Worm (Caenorhabditis elegans) whole organism, young adult: ENCODE results near the gene Y4C6B.2.

ENCODE experiments used
- B0336.3 ChIP-seq: fragments of 200-800 bp; sonication (Bioruptor generic); IDR thresholded peaks from 2 replicates; pipeline ENCODE4 v1.3.6; 2022; ENCODE audit warnings: missing genetic modification characterization, missing compliant biosample characterization
- F10E7.11 ChIP-seq: sonication (generic microtip); optimal IDR thresholded peaks from 2 replicates; lab custom pipeline; 2017; ENCODE audit warnings: mild to moderate bottlenecking, missing genetic modification characterization, moderate library complexity, missing compliant biosample characterization
- F23B12.7 ChIP-seq: sonication (generic microtip); optimal IDR thresholded peaks from 2 replicates; lab custom pipeline; 2017; ENCODE audit warnings: missing genetic modification characterization, mild to moderate bottlenecking, missing compliant biosample characterization, antibody characterized with exemption, moderate library complexity; ENCODE audit not compliant: insufficient read depth
- F49E8.2 ChIP-seq: sonication (generic microtip); optimal IDR thresholded peaks from 3 replicates; lab custom pipeline; 2017; ENCODE audit warnings: missing genetic modification characterization, mild to moderate bottlenecking, missing compliant biosample characterization, antibody characterized with exemption, moderate library complexity; ENCODE audit not compliant: insufficient read depth
- F57A8.1 ChIP-seq: fragments of 200-800 bp; sonication (Bioruptor generic); optimal IDR thresholded peaks from 2 replicates; lab custom pipeline; 2018; ENCODE audit warnings: mild to moderate bottlenecking, missing genetic modification characterization, moderate library complexity, missing compliant biosample characterization
- K11D2.4 ChIP-seq: fragments of 200-800 bp; sonication (Bioruptor generic); IDR thresholded peaks from 2 replicates; pipeline ENCODE4 v1.3.6; 2022; ENCODE audit warnings: missing genetic modification reagents, missing genetic modification characterization, missing compliant biosample characterization
- T26A5.8 ChIP-seq: sonication (generic microtip); optimal IDR thresholded peaks from 2 replicates; lab custom pipeline; 2016; ENCODE audit warnings: missing genetic modification characterization, missing compliant biosample characterization
- Y79H2A.3 ChIP-seq: fragments of 200-800 bp; sonication (Bioruptor generic); conservative IDR thresholded peaks from 2 replicates; pipeline ENCODE4 v1.3.6; 2022; ENCODE audit warnings: missing genetic modification reagents, missing genetic modification characterization, missing compliant biosample characterization
- Y95B8A.8 ChIP-seq: fragments of 200-800 bp; sonication (Bioruptor generic); IDR thresholded peaks from 2 replicates; pipeline ENCODE4 v1.3.6; 2022; ENCODE audit warnings: missing genetic modification reagents, missing genetic modification characterization, missing compliant biosample characterization
- akir-1 ChIP-seq: fragments of 200-800 bp; sonication (Bioruptor generic); optimal IDR thresholded peaks from 2 replicates; lab custom pipeline; 2018; ENCODE audit warnings: mild to moderate bottlenecking, missing genetic modification characterization, moderate library complexity, missing compliant biosample characterization
- aptf-3 ChIP-seq: fragments of 200-800 bp; sonication (Bioruptor generic); IDR thresholded peaks from 2 replicates; pipeline ENCODE4 v1.3.6; 2022; ENCODE audit warnings: missing genetic modification characterization, missing compliant biosample characterization
- atf-7 ChIP-seq: sonication (generic microtip); optimal IDR thresholded peaks from 2 replicates; lab custom pipeline; 2017; ENCODE audit warnings: mild to moderate bottlenecking, missing genetic modification characterization, missing compliant biosample characterization
- cebp-1 ChIP-seq, 2 experiments: fragments of 200-800 bp in 1 of 2; sonication (Bioruptor generic) in 1 of 2; sonication (generic microtip) in 1 of 2; IDR thresholded peaks in 1 of 2; optimal IDR thresholded peaks in 1 of 2; 2 replicates each; pipeline versions ENCODE4 v1.3.6 to Lab custom; 2017 to 2022; ENCODE audit warnings: missing compliant biosample characterization in 2 of 2, missing genetic modification characterization in 2 of 2, mild to moderate bottlenecking in 1 of 2, missing genetic modification reagents in 1 of 2, moderate library complexity in 1 of 2
- ceh-27 ChIP-seq: fragments of 200-800 bp; sonication (Bioruptor generic); optimal IDR thresholded peaks from 2 replicates; lab custom pipeline; 2018; ENCODE audit warnings: mild to moderate bottlenecking, missing genetic modification characterization, moderate library complexity, missing compliant biosample characterization
- die-1 ChIP-seq: sonication (generic microtip); optimal IDR thresholded peaks from 2 replicates; lab custom pipeline; 2016; ENCODE audit warnings: missing genotype, mild to moderate bottlenecking, missing genetic modification characterization, missing compliant biosample characterization
- efl-1 ChIP-seq: fragments of 150-350 bp; optimal IDR thresholded peaks from 2 replicates; lab custom pipeline; 2014; ENCODE audit warnings: missing biosample characterization, missing genetic modification reagents, missing genetic modification characterization
- egl-44 ChIP-seq: fragments of 200-800 bp; sonication (Bioruptor generic); IDR thresholded peaks from 2 replicates; pipeline ENCODE4 v1.3.6; 2022; ENCODE audit warnings: missing genetic modification reagents, missing genetic modification characterization, missing compliant biosample characterization
- ets-4 ChIP-seq: fragments of 200-800 bp; sonication (Bioruptor generic); optimal IDR thresholded peaks from 2 replicates; lab custom pipeline; 2018; ENCODE audit warnings: mild to moderate bottlenecking, missing genetic modification characterization, missing compliant biosample characterization
- hrde-1 ChIP-seq: sonication (generic microtip); optimal IDR thresholded peaks from 2 replicates; lab custom pipeline; 2016; ENCODE audit warnings: missing genetic modification characterization, mild to moderate bottlenecking, missing compliant biosample characterization, moderate library complexity, missing genotype, missing genetic modification reagents, borderline replicate concordance
- lag-1 ChIP-seq: fragments of 200-800 bp; sonication (Bioruptor generic); IDR thresholded peaks from 2 replicates; pipeline ENCODE4 v1.3.6; 2022; ENCODE audit warnings: missing genetic modification reagents, missing genetic modification characterization, missing compliant biosample characterization
- lin-54 ChIP-seq: fragments of 200-800 bp; sonication (Bioruptor generic); optimal IDR thresholded peaks from 2 replicates; lab custom pipeline; 2018; ENCODE audit warnings: mild to moderate bottlenecking, missing genetic modification characterization, missing compliant biosample characterization
- madf-10 ChIP-seq: sonication (generic microtip); optimal IDR thresholded peaks from 2 replicates; lab custom pipeline; 2016; ENCODE audit warnings: mild to moderate bottlenecking, missing genetic modification characterization, missing compliant biosample characterization
- madf-3 ChIP-seq: fragments of 200-800 bp; sonication (Bioruptor generic); IDR thresholded peaks from 2 replicates; pipeline ENCODE4 v1.3.6; 2022; ENCODE audit warnings: missing genetic modification reagents, missing genetic modification characterization, missing compliant biosample characterization
- madf-6 ChIP-seq: fragments of 200-800 bp; sonication (Bioruptor generic); IDR thresholded peaks from 2 replicates; pipeline ENCODE4 v1.3.6; 2022; ENCODE audit warnings: missing genetic modification reagents, missing genetic modification characterization, missing compliant biosample characterization
- madf-8 ChIP-seq: fragments of 200-800 bp; sonication (Bioruptor generic); conservative IDR thresholded peaks from 2 replicates; pipeline ENCODE4 v1.3.6; 2022; ENCODE audit warnings: missing genetic modification reagents, missing genetic modification characterization, missing compliant biosample characterization
- mel-28 ChIP-seq: sonication (generic microtip); optimal IDR thresholded peaks from 2 replicates; lab custom pipeline; 2016; ENCODE audit warnings: borderline replicate concordance, mild to moderate bottlenecking, missing genetic modification characterization, missing compliant biosample characterization
- nfya-1 ChIP-seq: sonication (generic microtip); optimal IDR thresholded peaks from 2 replicates; lab custom pipeline; 2017; ENCODE audit warnings: antibody characterized with exemption, missing compliant biosample characterization, missing genetic modification characterization, borderline replicate concordance; ENCODE audit not compliant: insufficient read depth
- nfya-2 ChIP-seq: fragments of 200-800 bp; sonication (Bioruptor generic); IDR thresholded peaks from 2 replicates; pipeline ENCODE4 v1.3.6; 2022; ENCODE audit warnings: missing genetic modification reagents, missing genetic modification characterization, missing compliant biosample characterization
- nhr-120 ChIP-seq: fragments of 200-800 bp; sonication (Bioruptor generic); IDR thresholded peaks from 2 replicates; pipeline ENCODE4 v1.3.6; 2022; ENCODE audit warnings: missing genetic modification characterization, missing compliant biosample characterization
- nhr-80 ChIP-seq: sonication (generic microtip); optimal IDR thresholded peaks from 2 replicates; lab custom pipeline; 2016; ENCODE audit warnings: missing genetic modification characterization, missing compliant biosample characterization
- pbrm-1 ChIP-seq: fragments of 200-800 bp; sonication (Bioruptor generic); IDR thresholded peaks from 2 replicates; pipeline ENCODE4 v1.3.6; 2022; ENCODE audit warnings: missing genetic modification reagents, missing genetic modification characterization, missing compliant biosample characterization
- sdz-38 ChIP-seq: sonication (generic microtip); optimal IDR thresholded peaks from 2 replicates; lab custom pipeline; 2016; ENCODE audit warnings: missing genotype, missing genetic modification characterization, missing compliant biosample characterization
- sea-2 ChIP-seq: fragments of 200-800 bp; sonication (Bioruptor generic); IDR thresholded peaks from 2 replicates; pipeline ENCODE4 v1.3.6; 2022; ENCODE audit warnings: missing genetic modification characterization, missing compliant biosample characterization
- sptf-2 ChIP-seq: fragments of 200-800 bp; sonication (Bioruptor generic); optimal IDR thresholded peaks from 2 replicates; lab custom pipeline; 2018; ENCODE audit warnings: mild to moderate bottlenecking, missing genetic modification characterization, missing compliant biosample characterization
- tbp1 ChIP-seq: fragments of 200-800 bp; sonication (Bioruptor generic); optimal IDR thresholded peaks from 2 replicates; lab custom pipeline; 2018; ENCODE audit warnings: mild to moderate bottlenecking, missing genetic modification characterization, missing compliant biosample characterization
- unc-130 ChIP-seq: sonication (generic microtip); optimal IDR thresholded peaks from 2 replicates; lab custom pipeline; 2016; ENCODE audit warnings: missing genetic modification reagents, missing genetic modification characterization, missing compliant biosample characterization
- unc-62 ChIP-seq: fragments of 150-350 bp; optimal IDR thresholded peaks from 2 replicates; lab custom pipeline; 2014; ENCODE audit warnings: missing biosample characterization, missing genetic modification reagents, missing genetic modification characterization
- zim-3 ChIP-seq: sonication (generic microtip); optimal IDR thresholded peaks from 2 replicates; lab custom pipeline; 2017; ENCODE audit warnings: mild to moderate bottlenecking, missing genetic modification characterization, moderate library complexity, missing compliant biosample characterization
- ztf-25 ChIP-seq: fragments of 200-800 bp; sonication (Bioruptor generic); IDR thresholded peaks from 2 replicates; pipeline ENCODE4 v1.3.6; 2022; ENCODE audit warnings: missing genetic modification reagents, missing genetic modification characterization, missing compliant biosample characterization

Gene Y4C6B.2

DNA sequence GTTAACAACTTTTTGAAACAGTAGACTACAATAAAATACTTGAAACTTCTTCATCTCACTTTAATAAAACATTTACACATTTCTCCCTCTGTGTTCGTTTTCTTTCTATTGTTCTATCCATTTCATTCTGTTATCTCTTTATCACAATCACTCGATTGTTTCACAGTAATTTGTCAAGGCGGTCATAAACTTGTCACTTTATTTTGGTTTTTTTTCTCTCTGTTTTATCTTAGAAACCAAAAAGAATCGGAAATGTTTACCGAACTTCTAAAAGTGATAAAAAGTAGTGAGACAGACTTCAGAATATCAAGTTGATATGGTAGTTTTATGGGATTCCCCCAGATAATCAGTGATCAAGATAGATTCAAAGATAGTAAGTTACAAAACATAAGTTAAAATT is at the start of gene Y4C6B.2:
Gene Y4C6B.2, plus strand, starts transcription at position 320 of the 400 bp plus-strand sequence.
- TF ChIP-seq nhr-80 (tag; lab: Kevin White, UChicago) (no peak), lag-1 (GFP tag; lab: Robert Waterston, UW) (no peak), ceh-27 (GFP tag; lab: Kevin White, UChicago) (no peak), sea-2 (no peak), unc-130 (GFP tag; lab: Kevin White, UChicago) (no peak)
- TF ChIP-seq, all 124 proteins: peak for 0

DNA sequence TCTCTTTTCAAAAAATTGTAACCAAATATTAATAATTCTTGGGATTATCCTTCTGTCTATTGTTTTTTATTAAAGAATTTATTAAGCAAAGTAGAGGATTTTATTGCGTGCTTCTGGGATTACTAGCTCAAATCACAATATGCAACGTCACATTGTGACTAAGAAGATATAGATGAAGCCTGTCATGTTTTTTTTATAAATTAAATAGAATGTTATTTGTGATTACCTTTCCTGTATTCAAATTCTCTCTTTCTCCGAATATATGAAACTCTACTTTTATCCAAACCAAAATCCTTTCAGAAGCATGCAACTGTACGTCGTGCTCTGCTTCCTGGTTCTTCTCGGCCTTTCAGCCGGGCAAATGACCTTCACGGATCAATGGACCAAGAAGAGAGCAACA is 48.8 kb upstream of the Y4C6B.2 start, which contains the start of gene nlp-47:
Gene nlp-47, plus strand, starts transcription at position 301 of the 400 bp plus-strand sequence.
- TF ChIP-seq F10E7.11 (tag; lab: Kevin White, UChicago) = no peak
- no peak for TF ChIP-seq egl-44 (GFP tag; lab: Robert Waterston, UW)
- TF ChIP-seq sdz-38 (tag; lab: Kevin White, UChicago) = no peak
- TF ChIP-seq hrde-1 = no peak
- TF ChIP-seq B0336.3 (GFP tag; lab: Robert Waterston, UW) = no peak
- TF ChIP-seq sptf-2 (GFP tag; lab: Kevin White, UChicago) = no peak
- TF ChIP-seq ets-4 (GFP tag; lab: Kevin White, UChicago) = no peak
- TF ChIP-seq ztf-25 (GFP tag; lab: Robert Waterston, UW) = no peak
- TF ChIP-seq sea-2 = no peak
- no peak for TF ChIP-seq madf-3 (GFP tag; lab: Robert Waterston, UW)
- no peak for TF ChIP-seq zim-3 (tag; lab: Kevin White, UChicago)
- TF ChIP-seq tbp1 = no peak
- no peak for TF ChIP-seq pbrm-1 (GFP tag; lab: Robert Waterston, UW)
- no peak for TF ChIP-seq nfya-1
- TF ChIP-seq madf-6 (GFP tag; lab: Robert Waterston, UW) = no peak
- TF ChIP-seq nfya-2 = no peak
- TF ChIP-seq F57A8.1 (GFP tag; lab: Kevin White, UChicago) = no peak
- TF ChIP-seq madf-8 (GFP tag; lab: Robert Waterston, UW) = no peak
- TF ChIP-seq lag-1 (GFP tag; lab: Robert Waterston, UW) = no peak

DNA sequence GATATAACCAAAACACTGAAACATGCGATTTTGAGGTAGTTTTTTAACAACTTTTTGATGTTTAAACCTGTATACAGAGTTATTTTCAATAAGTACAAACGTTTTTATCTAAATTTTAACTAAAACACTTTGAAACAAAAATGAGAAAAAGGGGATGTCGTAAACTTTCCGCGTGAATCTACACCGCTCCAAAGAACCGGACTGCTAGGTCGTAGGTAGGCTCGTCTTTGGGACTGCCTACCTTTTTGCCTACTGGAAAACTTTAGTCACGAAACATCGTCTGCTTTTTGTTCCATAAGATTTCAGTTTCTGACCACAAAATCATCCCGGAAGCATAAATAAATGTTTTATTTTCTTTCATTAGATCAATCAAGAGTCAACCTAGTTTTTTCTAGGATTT is 48.2 kb upstream of the Y4C6B.2 start:
- TF ChIP-seq K11D2.4 (GFP tag; lab: Robert Waterston, UW) = no peak
- no peak for TF ChIP-seq mel-28 (tag; lab: Kevin White, UChicago)
- no peak for TF ChIP-seq Y95B8A.8 (GFP tag; lab: Robert Waterston, UW)
- TF ChIP-seq T26A5.8 (tag; lab: Kevin White, UChicago) = no peak
- TF ChIP-seq Y79H2A.3 = no peak
- TF ChIP-seq madf-10 (tag; lab: Kevin White, UChicago) = no peak
- no peak for TF ChIP-seq nhr-120 (GFP tag; lab: Robert Waterston, UW)
- TF ChIP-seq efl-1 = no peak
- no peak for TF ChIP-seq die-1
- TF ChIP-seq F23B12.7 = no peak
- no peak for TF ChIP-seq tbp1
- no peak for TF ChIP-seq lin-54 (GFP tag; lab: Kevin White, UChicago)
- TF ChIP-seq atf-7 (tag; lab: Kevin White, UChicago) = no peak
- no peak for TF ChIP-seq unc-62 (GFP tag; lab: Kevin White, UChicago)
- TF ChIP-seq F49E8.2 (tag; lab: Kevin White, UChicago) = no peak
- no peak for TF ChIP-seq cebp-1 (GFP tag; IDR thresholded peaks at IDR 0.05; lab: Robert Waterston, UW)
- no peak for TF ChIP-seq cebp-1 (tag; optimal IDR thresholded peaks at IDR 0.05; lab: Kevin White, UChicago)
- TF ChIP-seq aptf-3 = no peak
- TF ChIP-seq sptf-2 (GFP tag; lab: Kevin White, UChicago) = no peak
- no peak for TF ChIP-seq akir-1 (GFP tag; lab: Kevin White, UChicago)
